Worm (Caenorhabditis elegans): Measurements from ENCODE around the gene H35N09.2.
A peak's percentile ranks its signal among the peaks of the same experiment; 100 is the strongest.

Gene H35N09.2

ce11 chrX:8608756-8609155 is 3.9 kb upstream of the H35N09.2 start (continued):
- no peak for TF ChIP-seq repo-1 (tag; optimal IDR thresholded peaks at IDR 0.05)
- 0 out of 2 replicates have a peak, but pooled peaks have one; percentile 58 for TF ChIP-seq ztf-28 (GFP tag; IDR thresholded peaks at IDR 0.05)
- 0 out of 2 replicates have a peak, but pooled peaks have one; percentile 34 for TF ChIP-seq lir-1 (GFP tag; conservative IDR thresholded peaks at IDR 0.05)
- no peak for TF ChIP-seq ceh-79 (tag; optimal IDR thresholded peaks at IDR 0.05)
- peak; percentile 1 for TF ChIP-seq unc-130 (GFP tag; optimal IDR thresholded peaks at IDR 0.05)
- peak; percentile 75 for TF ChIP-seq nfyb-1 (GFP tag; IDR thresholded peaks at IDR 0.05)
- no peak for TF ChIP-seq C17E4.6 (GFP tag; IDR thresholded peaks at IDR 0.05)
- TF ChIP-seq F49E8.2 (tag; optimal IDR thresholded peaks at IDR 0.05; ENCODE audit: insufficient read depth), result no peak
- no peak for TF ChIP-seq fkh-3 (tag; optimal IDR thresholded peaks at IDR 0.05)
- 0 out of 2 replicates have a peak, but pooled peaks have one; percentile 65 for TF ChIP-seq Y56A3A.18 (GFP tag; IDR thresholded peaks at IDR 0.05)
- peak; percentile 58; the same call in 1 of the 2 replicates for TF ChIP-seq attf-6 (GFP tag; IDR thresholded peaks at IDR 0.05)
- TF ChIP-seq rec-8 (tag; optimal IDR thresholded peaks at IDR 0.05), result peak; percentile 40 to 51
- TF ChIP-seq let-607 (tag; optimal IDR thresholded peaks at IDR 0.05), result peak in 1 of 2 experiments; percentile 43
- no peak for TF ChIP-seq Y53F4B.3 (GFP tag; IDR thresholded peaks at IDR 0.05)
- TF ChIP-seq dpff-1 (tag; optimal IDR thresholded peaks at IDR 0.05), result no peak
- TF ChIP-seq egrh-3 (GFP tag; IDR thresholded peaks at IDR 0.05), result no peak
- no peak for TF ChIP-seq C06A6.2 (GFP tag; conservative IDR thresholded peaks at IDR 0.05)
- TF ChIP-seq hsf-1 (GFP tag; IDR thresholded peaks at IDR 0.05), result no peak
- TF ChIP-seq bed-1 (GFP tag; IDR thresholded peaks at IDR 0.05), result 0 out of 2 replicates have a peak, but pooled peaks have one; percentile 69
- 0 out of 2 replicates have a peak, but pooled peaks have one; percentile 35 for TF ChIP-seq K11D2.4 (GFP tag; IDR thresholded peaks at IDR 0.05)
- TF ChIP-seq attf-5 (GFP tag; optimal IDR thresholded peaks at IDR 0.05), result peak; percentile 2
- TF ChIP-seq F55B11.4 (tag; optimal IDR thresholded peaks at IDR 0.05; ENCODE audit: borderline replicate concordance, insufficient read depth), result no peak
- no peak for TF ChIP-seq Y53G8AR.9 (GFP tag; conservative IDR thresholded peaks at IDR 0.05)
- peak; percentile 77; the same call in 1 of the 2 replicates for TF ChIP-seq ceh-58 (GFP tag; IDR thresholded peaks at IDR 0.05)
- TF ChIP-seq F10E7.11 (tag; optimal IDR thresholded peaks at IDR 0.05), result no peak
- peak; percentile 73 for TF ChIP-seq ztf-26 (tag; optimal IDR thresholded peaks at IDR 0.05)
- TF ChIP-seq mxl-1 (tag; optimal IDR thresholded peaks at IDR 0.05), result peak; percentile 53
- no peak for TF ChIP-seq ama-1 (optimal IDR thresholded peaks at IDR 0.05)
- peak in 1 of 2 experiments; percentile 67 for TF ChIP-seq ama-1 (GFP tag; optimal IDR thresholded peaks at IDR 0.05)
- TF ChIP-seq sptf-2 (GFP tag; optimal IDR thresholded peaks at IDR 0.05), result peak; percentile 24
- TF ChIP-seq bed-2 (GFP tag; IDR thresholded peaks at IDR 0.05), result no peak
- no peak for TF ChIP-seq tlf-1 (GFP tag; optimal IDR thresholded peaks at IDR 0.05)
- no peak for TF ChIP-seq sea-2 (GFP tag; IDR thresholded peaks at IDR 0.05)
- TF ChIP-seq K12H6.12 (tag; optimal IDR thresholded peaks at IDR 0.05), result no peak
- TF ChIP-seq F57C9.4 (tag; optimal IDR thresholded peaks at IDR 0.05), result no peak
- no peak for TF ChIP-seq nhr-120 (GFP tag; IDR thresholded peaks at IDR 0.05)
- peak; percentile 46; the same call in 1 of the 2 replicates for TF ChIP-seq ceh-40 (GFP tag; IDR thresholded peaks at IDR 0.05)
- no peak for TF ChIP-seq B0336.3 (GFP tag; IDR thresholded peaks at IDR 0.05)
- no peak for TF ChIP-seq F39B2.1 (GFP tag; IDR thresholded peaks at IDR 0.05)
- no peak for TF ChIP-seq ceh-91 (GFP tag; IDR thresholded peaks at IDR 0.05)
- TF ChIP-seq atf-7 (tag; optimal IDR thresholded peaks at IDR 0.05), result no peak
- TF ChIP-seq Y79H2A.3 (GFP tag; conservative IDR thresholded peaks at IDR 0.05), result no peak
- TF ChIP-seq tbx-9 (tag; optimal IDR thresholded peaks at IDR 0.05; ENCODE audit: borderline replicate concordance), result no peak
- no peak; the same call in 1 of the 2 replicates for TF ChIP-seq Y67H2A.10 (GFP tag; conservative IDR thresholded peaks at IDR 0.05)
- no peak for TF ChIP-seq ets-4 (GFP tag; optimal IDR thresholded peaks at IDR 0.05)
- TF ChIP-seq lag-1 (GFP tag; IDR thresholded peaks at IDR 0.05), result no peak
- peak; percentile 73 for TF ChIP-seq let-526 (GFP tag; IDR thresholded peaks at IDR 0.05)
- no peak for TF ChIP-seq madf-10 (tag; optimal IDR thresholded peaks at IDR 0.05)
- no peak for TF ChIP-seq madf-6 (GFP tag; IDR thresholded peaks at IDR 0.05)
- TF ChIP-seq dpl-1 (GFP tag; optimal IDR thresholded peaks at IDR 0.05), result no peak

Data from whole organism, young adult.